Worm (Caenorhabditis elegans) whole organism, early embryonic: ENCODE measurements around the gene hpo-31.

Experiments
- aly-1 ChIP-seq: sonication (generic microtip); optimal IDR thresholded peaks from 2 replicates; lab custom pipeline; 2016; ENCODE audit warnings: missing genetic modification characterization, missing compliant biosample characterization
- ceh-36 ChIP-seq: sonication (generic microtip); optimal IDR thresholded peaks from 2 replicates; lab custom pipeline; 2016; ENCODE audit warnings: missing genetic modification characterization, inconsistent platforms, missing compliant biosample characterization
- ets-7 ChIP-seq: sonication (generic microtip); optimal IDR thresholded peaks from 2 replicates; lab custom pipeline; 2016; ENCODE audit warnings: missing genotype, missing genetic modification characterization, missing compliant biosample characterization

DNA sequence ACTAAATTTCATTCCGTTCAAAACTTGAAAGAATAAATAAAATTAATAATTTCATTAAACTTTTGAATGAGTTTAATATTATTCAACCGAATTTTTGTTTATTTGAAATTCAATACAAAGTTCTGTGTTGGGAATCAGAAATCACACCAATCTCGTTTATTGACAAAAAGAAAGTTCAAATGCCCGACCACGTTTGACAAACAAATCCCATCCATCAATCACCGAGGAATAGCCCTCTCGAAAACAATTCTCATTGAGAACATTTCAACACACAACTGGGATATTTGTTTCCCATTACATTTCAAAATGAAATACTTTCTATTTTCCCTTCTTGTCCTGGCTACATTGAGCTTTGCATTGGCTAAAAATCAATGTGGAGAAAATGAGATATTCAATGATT is 45.0 kb upstream of the hpo-31 start, which contains the start of gene F53C11.9:
- TF ChIP-seq aly-1 (tag; lab: Kevin White, UChicago) (no peak), ceh-36 (tag; lab: Kevin White, UChicago) (no peak), ets-7 (tag; lab: Kevin White, UChicago) (no peak)
